Worm (Caenorhabditis elegans): ENCODE data around the gene seld-1.

DNA sequence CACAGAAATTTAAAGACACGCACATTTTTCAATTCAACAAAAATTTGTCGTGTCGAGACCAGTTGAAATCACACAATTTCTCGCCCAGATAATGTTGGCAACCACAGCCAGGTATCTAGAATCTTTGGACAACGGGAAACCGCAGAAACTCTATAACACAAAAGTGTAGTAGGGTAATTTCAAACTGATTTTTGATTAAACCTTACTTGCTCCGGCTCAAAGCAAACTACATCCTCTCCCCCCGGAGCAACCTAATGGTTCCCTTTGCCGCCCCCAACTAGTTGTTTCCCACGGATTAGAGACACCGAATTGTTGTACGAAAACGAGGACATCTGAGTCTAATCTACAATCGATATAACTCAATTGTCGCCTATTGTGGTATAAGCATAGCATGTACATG, 49.1 kb downstream of the seld-1 start:
- TF ChIP-seq hmg-4 (GFP tag; optimal IDR thresholded peaks at IDR 0.05) (no peak), ama-1 (optimal IDR thresholded peaks at IDR 0.05) (no peak), tra-4 (tag; optimal IDR thresholded peaks at IDR 0.05) (no peak), aly-1 (tag; optimal IDR thresholded peaks at IDR 0.05) (no peak), sea-1 (GFP tag; conservative IDR thresholded peaks at IDR 0.05) (no peak), hnd-1 (tag; optimal IDR thresholded peaks at IDR 0.05) (no peak), flt-1 (GFP tag; IDR thresholded peaks at IDR 0.05) (no peak), B0310.2 (tag; optimal IDR thresholded peaks at IDR 0.05) (no peak), tbx-37 (GFP tag; conservative IDR thresholded peaks at IDR 0.05) (no peak), pes-1 (GFP tag; IDR thresholded peaks at IDR 0.05) (no peak), scrt-1 (GFP tag; IDR thresholded peaks at IDR 0.05) (no peak), hmbx-1 (tag; optimal IDR thresholded peaks at IDR 0.05) (no peak), ets-7 (tag; optimal IDR thresholded peaks at IDR 0.05) (no peak), ceh-13 (GFP tag; optimal IDR thresholded peaks at IDR 0.05) (no peak)
